Worm (Caenorhabditis elegans) whole organism, L1 larva: Measurements from ENCODE around the gene clp-1.

Experiments
- hlh-4 ChIP-seq: sonication (generic microtip); optimal IDR thresholded peaks from 2 replicates; lab custom pipeline; 2016; ENCODE audit warnings: mild to moderate bottlenecking, missing genetic modification characterization, missing compliant biosample characterization
- irx-1 ChIP-seq: sonication (generic microtip); optimal IDR thresholded peaks from 2 replicates; lab custom pipeline; 2016; ENCODE audit warnings: missing genetic modification characterization, missing compliant biosample characterization
- lin-15B ChIP-seq: fragments of 150-350 bp; sonication (generic microtip); optimal IDR thresholded peaks from 3 replicates; lab custom pipeline; 2014; ENCODE audit warnings: missing biosample characterization, missing genetic modification characterization
- nhr-12 ChIP-seq: sonication (generic microtip); optimal IDR thresholded peaks from 2 replicates; lab custom pipeline; 2017; ENCODE audit warnings: missing biosample characterization, missing genetic modification characterization
- snpc-4 ChIP-seq: fragments of 150-350 bp; optimal IDR thresholded peaks from 2 replicates; lab custom pipeline; 2014; ENCODE audit warnings: missing biosample characterization, missing genetic modification characterization
- tbx-2 ChIP-seq: sonication (generic microtip); optimal IDR thresholded peaks from 2 replicates; lab custom pipeline; 2016; ENCODE audit warnings: missing genetic modification characterization, missing compliant biosample characterization
- tlp-1 ChIP-seq: fragments of 150-350 bp; optimal IDR thresholded peaks from 2 replicates; lab custom pipeline; 2014; ENCODE audit warnings: missing biosample characterization, missing genetic modification characterization
- unc-62 ChIP-seq: fragments of 150-350 bp; optimal IDR thresholded peaks from 2 replicates; lab custom pipeline; 2014; ENCODE audit warnings: missing biosample characterization, missing genetic modification reagents, missing genetic modification characterization

- TF ChIP-seq tbx-2 (tag; lab: Kevin White, UChicago) (peak; percentile 77), tlp-1 (tag; lab: Kevin White, UChicago) (no peak), unc-62 (GFP tag; lab: Kevin White, UChicago) (no peak), snpc-4 (tag; lab: Kevin White, UChicago) (peak; percentile 27), lin-15B (tag; lab: Kevin White, UChicago) (peak; percentile 91), nhr-12 (no peak), hlh-4 (tag; lab: Kevin White, UChicago) (no peak), irx-1 (tag; lab: Kevin White, UChicago) (peak; percentile 62)
These were observed 38.9 kb upstream of the clp-1 start, which contains the start of gene C29E4.12 for ce11 chrIII:7940819-7941218.
